Worm (Caenorhabditis elegans): ENCODE results near the gene sri-34.
"Not testable (repeated sequence)": the region's sequence is repeated elsewhere in the genome, so short reads cannot be mapped to it uniquely, and the experiment has no call there.

Gene sri-34

DNA sequence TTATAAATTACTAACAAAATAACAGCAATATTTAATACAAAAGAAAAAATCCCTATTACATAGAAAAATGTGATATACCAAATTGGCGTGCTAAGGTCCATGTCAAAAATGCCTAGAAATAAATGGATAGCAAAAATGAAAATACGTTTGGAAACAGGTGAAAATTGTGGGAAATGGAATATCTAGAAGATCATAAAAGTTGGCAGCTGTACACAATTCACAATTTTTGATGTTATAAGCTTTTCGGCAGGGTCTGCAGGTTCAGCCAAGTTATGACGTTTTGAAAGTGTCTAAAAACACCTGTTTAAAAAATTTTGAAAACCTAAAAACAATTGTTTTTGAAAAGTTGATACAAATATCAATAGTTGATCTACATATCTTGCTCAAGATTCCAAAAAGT lies 16.0 kb downstream of the sri-34 start, which contains the start of gene sri-42:
sri-42 (minus strand) TSS at position 101 of the 400 bp plus-strand sequence.
- TF ChIP-seq fos-1, lin-39, mml-1 (tag; optimal IDR thresholded peaks at IDR 0.05): not testable (repeated sequence)

DNA sequence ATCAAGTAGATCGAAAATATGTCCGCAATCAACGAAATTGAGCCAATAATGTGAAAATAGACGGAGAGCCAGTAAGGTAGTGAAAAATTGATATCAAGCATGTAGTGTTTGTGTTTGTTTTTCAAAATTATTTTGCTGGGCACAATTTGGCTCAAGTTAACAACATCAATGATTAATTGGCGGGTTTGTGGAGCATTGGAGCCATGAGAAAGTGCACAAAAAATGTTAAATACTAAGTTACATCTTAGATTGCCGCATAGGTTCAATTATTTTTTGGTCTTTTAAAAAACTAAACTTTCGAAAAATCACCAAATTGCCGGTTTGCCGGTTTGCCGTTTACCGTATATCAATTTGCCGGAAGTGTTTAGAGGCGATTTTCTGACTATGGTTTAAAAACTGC lies 21.1 kb downstream of the sri-34 start, which contains the start of gene sri-54:
sri-54 (minus strand) TSS at position 101 of the 400 bp plus-strand sequence.
- TF ChIP-seq tbx-2 (tag; optimal IDR thresholded peaks at IDR 0.05) (no peak), pqm-1 (tag; optimal IDR thresholded peaks at IDR 0.05) (no peak), eor-1 (tag; optimal IDR thresholded peaks at IDR 0.05) (no peak), nhr-76 (tag; optimal IDR thresholded peaks at IDR 0.05) (no peak), ceh-9 (tag; optimal IDR thresholded peaks at IDR 0.05) (no peak), ztf-4 (tag; optimal IDR thresholded peaks at IDR 0.05) (no peak), daf-12 (tag; optimal IDR thresholded peaks at IDR 0.05) (no peak), skn-1 (tag; optimal IDR thresholded peaks at IDR 0.05) (no peak), mdl-1 (tag; optimal IDR thresholded peaks at IDR 0.05) (no peak), nhr-43 (tag; optimal IDR thresholded peaks at IDR 0.05; ENCODE audit: poor library complexity, severe bottlenecking) (no peak)

DNA sequence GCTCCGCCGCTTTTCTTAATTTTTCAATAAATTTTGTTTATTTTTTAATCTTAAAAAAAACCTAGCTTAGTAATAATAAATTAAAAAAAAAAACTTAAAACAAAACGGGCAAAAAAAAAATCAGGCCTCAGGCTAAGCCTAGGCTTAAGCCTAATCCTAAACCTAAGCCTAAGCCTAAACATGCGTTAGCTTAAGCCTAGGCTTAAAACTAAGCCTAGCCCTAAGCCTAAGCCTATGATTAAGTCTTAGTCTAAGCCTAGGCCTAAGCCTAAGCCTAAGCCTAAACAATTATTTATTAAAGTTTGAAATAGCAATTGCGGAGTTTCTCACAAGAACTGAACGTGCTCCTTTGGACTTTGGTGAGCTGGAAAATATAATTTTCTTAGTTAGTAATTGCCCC lies 23.6 kb downstream of the sri-34 start:
- TF ChIP-seq zag-1 (tag; optimal IDR thresholded peaks at IDR 0.05) (no peak), unc-62 (GFP tag; optimal IDR thresholded peaks at IDR 0.05) (no peak), eor-1 (tag; optimal IDR thresholded peaks at IDR 0.05) (no peak), nhr-77 (tag; optimal IDR thresholded peaks at IDR 0.05) (no peak), nhr-237 (tag; optimal IDR thresholded peaks at IDR 0.05) (no peak), ama-1 (optimal IDR thresholded peaks at IDR 0.05) (no peak), nhr-12 (tag; optimal IDR thresholded peaks at IDR 0.05) (no peak), nhr-76 (tag; optimal IDR thresholded peaks at IDR 0.05) (no peak), mml-1 (tag; optimal IDR thresholded peaks at IDR 0.05) (no peak), nhr-23 (tag; optimal IDR thresholded peaks at IDR 0.05) (no peak), nhr-28 (tag; optimal IDR thresholded peaks at IDR 0.05) (no peak)

DNA sequence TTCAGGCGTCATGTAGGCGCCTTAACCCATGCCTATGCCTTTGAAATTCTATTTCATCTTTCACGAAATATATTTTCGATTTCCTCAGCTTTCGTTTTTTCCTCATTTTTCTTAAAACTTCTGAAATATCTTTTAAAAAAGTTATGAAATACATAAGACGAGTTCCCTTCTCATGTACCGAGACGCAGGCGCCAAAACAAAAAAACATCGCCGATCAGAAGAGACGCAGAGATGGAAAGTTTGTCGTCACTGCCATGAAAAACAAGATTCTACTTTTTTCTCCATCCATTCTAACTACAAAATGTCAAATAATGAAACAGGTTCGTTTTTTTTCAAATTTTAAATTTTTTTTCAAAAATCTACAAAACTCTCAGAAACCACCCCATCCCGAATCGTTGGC lies 29.9 kb downstream of the sri-34 start, which contains the start of gene chil-24:
chil-24 (plus strand) TSS at position 156 of the 400 bp plus-strand sequence.
- TF ChIP-seq ceh-9 (tag; optimal IDR thresholded peaks at IDR 0.05), result no peak
- peak; percentile 28 for TF ChIP-seq nhr-25 (tag; optimal IDR thresholded peaks at IDR 0.05)
- TF ChIP-seq nhr-23 (tag; optimal IDR thresholded peaks at IDR 0.05), result peak; percentile 22
- peak; percentile 53 for TF ChIP-seq pha-4 (tag; optimal IDR thresholded peaks at IDR 0.05)

DNA sequence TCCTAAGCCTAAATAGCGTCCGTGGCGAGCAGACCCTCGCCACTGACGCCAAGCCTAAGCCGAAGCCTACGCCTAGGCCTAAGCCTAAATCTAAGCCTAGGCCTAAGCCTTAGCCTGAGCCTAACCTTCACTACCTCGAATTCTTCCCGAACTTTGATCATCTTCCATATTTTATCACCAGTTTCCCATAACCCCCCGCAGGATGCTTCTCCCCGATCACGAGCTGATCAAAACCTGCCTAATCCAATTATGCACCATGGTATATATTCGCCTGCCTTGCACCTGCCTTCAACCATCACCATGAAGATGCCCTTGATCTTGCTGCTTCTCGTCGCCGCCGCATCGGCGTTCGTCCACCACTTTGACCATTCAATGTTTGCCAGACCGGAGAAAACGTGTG lies 32.1 kb downstream of the sri-34 start, which contains the start of gene ins-31:
ins-31 (plus strand) TSS at position 301 of the 400 bp plus-strand sequence.
- not testable (repeated sequence) for TF ChIP-seq fkh-2, nhr-76, elt-1 (tag; optimal IDR thresholded peaks at IDR 0.05)

DNA sequence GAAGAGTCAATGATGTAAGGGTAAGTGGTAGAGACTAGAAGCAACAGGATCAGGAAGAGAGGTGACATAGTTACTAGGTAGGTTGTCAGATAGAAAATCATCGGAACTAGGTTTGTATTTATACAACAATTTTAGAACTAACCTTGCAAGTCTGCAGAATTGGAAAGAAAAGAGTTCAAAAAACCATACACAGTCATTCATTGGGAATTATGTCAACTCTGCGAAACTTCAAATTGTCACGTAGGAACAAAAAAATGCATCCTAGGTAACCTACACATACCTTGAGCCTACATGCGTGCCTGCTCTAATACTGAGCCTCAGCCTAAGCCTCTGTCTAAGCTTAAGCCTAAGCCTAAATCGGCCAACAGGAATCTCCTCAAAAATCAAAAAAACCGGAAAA lies 32.5 kb downstream of the sri-34 start, which contains the start of gene ins-19:
ins-19 (minus strand) TSS at position 101 of the 400 bp plus-strand sequence.
- TF ChIP-seq ceh-28 (tag; optimal IDR thresholded peaks at IDR 0.05) (no peak), ztf-11 (tag; optimal IDR thresholded peaks at IDR 0.05) (no peak), nhr-25 (tag; optimal IDR thresholded peaks at IDR 0.05) (no peak)

DNA sequence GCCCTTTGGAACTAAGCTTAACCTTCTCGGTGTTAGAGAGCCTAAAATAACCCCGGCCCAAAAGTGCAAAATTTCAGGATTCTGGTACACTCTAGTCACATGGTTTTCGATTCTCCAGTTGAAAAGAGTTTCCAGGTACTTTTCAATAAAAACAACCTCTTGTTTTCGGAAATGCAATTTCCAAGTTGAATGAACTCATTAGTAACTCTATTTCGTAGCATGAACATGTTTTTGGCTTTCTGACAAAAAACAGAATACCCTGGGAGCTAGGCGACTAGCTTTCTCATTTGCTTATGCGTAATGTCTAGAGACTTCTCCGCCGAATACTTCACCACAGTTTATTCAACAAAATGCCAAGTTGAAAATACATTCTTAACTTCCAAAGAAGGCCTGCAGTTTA lies 35.7 kb downstream of the sri-34 start, which contains the start of gene srh-71:
srh-71 (plus strand) TSS at position 301 of the 400 bp plus-strand sequence.
- no peak for TF ChIP-seq aly-2 (tag; optimal IDR thresholded peaks at IDR 0.05)
- no peak for TF ChIP-seq ceh-82 (tag; optimal IDR thresholded peaks at IDR 0.05)

DNA sequence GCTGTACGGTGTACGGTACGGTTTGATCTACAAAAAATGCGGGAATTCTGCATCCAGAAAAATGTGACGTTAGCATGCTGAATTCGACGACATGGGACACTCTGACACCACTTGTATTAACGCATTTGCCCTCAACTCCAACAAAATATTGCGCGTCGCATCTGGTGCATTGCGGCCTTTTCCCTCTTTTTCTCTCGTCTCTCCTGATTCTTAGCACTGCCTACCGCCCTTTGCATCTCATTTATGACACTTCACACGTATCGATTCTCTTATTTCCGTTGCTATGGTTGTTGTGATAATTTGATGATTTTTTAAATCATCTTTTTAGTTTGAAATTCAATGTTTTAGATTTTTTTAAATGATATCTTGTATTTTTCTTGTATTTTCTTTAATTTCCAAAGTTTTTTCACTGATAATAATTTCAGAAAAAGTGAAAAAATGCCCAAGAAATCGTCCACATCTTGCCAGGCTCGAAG lies 39.9 kb downstream of the sri-34 start, which contains the start of gene T10D4.6:
T10D4.6 (plus strand) TSS at position 426 of the 476 bp plus-strand sequence.
- TF ChIP-seq sea-2 (GFP tag; optimal IDR thresholded peaks at IDR 0.05) (no peak), fos-1 (tag; optimal IDR thresholded peaks at IDR 0.05) (no peak), lin-39 (tag; optimal IDR thresholded peaks at IDR 0.05) (peak; percentile 8), pha-4 (tag; optimal IDR thresholded peaks at IDR 0.05) (peak; percentile 56), nhr-12 (tag; optimal IDR thresholded peaks at IDR 0.05) (no peak), lin-15B (tag; optimal IDR thresholded peaks at IDR 0.05) (peak; percentile 7), hmg-11 (tag; optimal IDR thresholded peaks at IDR 0.05) (peak; percentile 84)
